Worm (Caenorhabditis elegans): ENCODE measurements around the gene nhr-262.
"Not testable (repeated sequence)": the region's sequence is repeated elsewhere in the genome, so short reads cannot be mapped to it uniquely, and the experiment has no call there.

nhr-262 gene

DNA sequence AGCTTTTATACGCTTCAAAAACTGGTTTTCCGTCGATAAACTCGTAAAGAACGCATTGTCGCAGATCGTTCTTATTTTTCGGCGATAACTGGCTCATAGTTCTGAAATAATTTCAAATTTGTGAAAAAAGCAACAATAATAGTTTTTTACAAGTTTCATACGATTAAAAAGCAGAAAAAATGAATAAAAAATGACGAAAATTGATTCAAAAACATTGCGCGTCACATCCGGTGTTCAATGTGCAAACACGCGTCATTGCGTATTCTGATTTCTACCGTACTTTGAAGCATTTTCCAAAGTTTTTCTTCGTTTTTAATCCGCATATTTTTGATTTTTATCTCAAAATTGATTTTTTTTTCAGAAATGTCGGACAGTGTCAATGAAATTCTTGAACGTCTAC, 13.7 kb downstream of the nhr-262 start, which contains the start of the genes fbxa-206 and Y102A5C.2:
fbxa-206 (minus strand) TSS at position 101 of the 400 bp plus-strand sequence.
Y102A5C.2 (plus strand) TSS at position 354 of the 400 bp plus-strand sequence.
- TF ChIP-seq hnd-1 (tag; optimal IDR thresholded peaks at IDR 0.05): no peak
- no peak for TF ChIP-seq hmg-4 (GFP tag; optimal IDR thresholded peaks at IDR 0.05)
- TF ChIP-seq flt-1 (GFP tag; IDR thresholded peaks at IDR 0.05): no peak
- no peak for TF ChIP-seq ama-1 (optimal IDR thresholded peaks at IDR 0.05)
- no peak for TF ChIP-seq pes-1 (GFP tag; IDR thresholded peaks at IDR 0.05)
- no peak for TF ChIP-seq F13C5.2 (tag; optimal IDR thresholded peaks at IDR 0.05)
- no peak for TF ChIP-seq B0310.2 (tag; optimal IDR thresholded peaks at IDR 0.05)
- no peak for TF ChIP-seq aly-1 (tag; optimal IDR thresholded peaks at IDR 0.05)
- no peak for TF ChIP-seq tbx-11 (GFP tag; IDR thresholded peaks at IDR 0.05)
- TF ChIP-seq ets-7 (tag; optimal IDR thresholded peaks at IDR 0.05): no peak
- TF ChIP-seq ceh-13 (GFP tag; optimal IDR thresholded peaks at IDR 0.05): no peak
- TF ChIP-seq scrt-1 (GFP tag; IDR thresholded peaks at IDR 0.05): no peak
- no peak for TF ChIP-seq tra-4 (tag; optimal IDR thresholded peaks at IDR 0.05)
- TF ChIP-seq ceh-36 (tag; optimal IDR thresholded peaks at IDR 0.05): no peak
- no peak for TF ChIP-seq hmbx-1 (tag; optimal IDR thresholded peaks at IDR 0.05)

DNA sequence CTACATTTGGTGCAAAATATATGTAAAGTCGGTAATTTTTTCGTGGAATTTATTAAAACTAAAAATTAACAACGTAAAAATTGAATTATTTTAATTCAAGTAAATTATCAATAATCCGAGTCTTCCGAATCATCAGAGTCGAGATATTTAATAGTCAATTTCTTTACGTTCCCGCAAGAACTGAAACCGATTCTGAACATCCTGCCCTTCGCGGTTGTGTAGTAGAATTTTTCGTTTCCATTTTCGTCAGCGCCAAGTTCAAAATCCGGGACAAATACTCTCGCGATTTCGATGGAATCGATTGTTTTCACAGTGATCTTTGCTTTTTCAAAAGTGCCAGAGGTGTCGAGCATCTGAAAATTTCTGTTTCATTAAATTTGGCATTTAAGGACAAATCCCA, 15.0 kb downstream of the nhr-262 start:
- TF ChIP-seq tbx-11 (GFP tag; IDR thresholded peaks at IDR 0.05): no peak
- no peak for TF ChIP-seq sea-1 (GFP tag; conservative IDR thresholded peaks at IDR 0.05)
- no peak for TF ChIP-seq hnd-1 (tag; optimal IDR thresholded peaks at IDR 0.05)
- TF ChIP-seq ceh-36 (tag; optimal IDR thresholded peaks at IDR 0.05): no peak
- no peak for TF ChIP-seq aly-1 (tag; optimal IDR thresholded peaks at IDR 0.05)
- no peak for TF ChIP-seq ets-7 (tag; optimal IDR thresholded peaks at IDR 0.05)
- TF ChIP-seq hmbx-1 (tag; optimal IDR thresholded peaks at IDR 0.05): no peak
- TF ChIP-seq ceh-13 (GFP tag; optimal IDR thresholded peaks at IDR 0.05): no peak
- TF ChIP-seq tbx-37 (GFP tag; conservative IDR thresholded peaks at IDR 0.05): no peak
- no peak for TF ChIP-seq B0310.2 (tag; optimal IDR thresholded peaks at IDR 0.05)
- no peak for TF ChIP-seq ama-1 (optimal IDR thresholded peaks at IDR 0.05)
- TF ChIP-seq pes-1 (GFP tag; IDR thresholded peaks at IDR 0.05): no peak
- TF ChIP-seq hmg-4 (GFP tag; optimal IDR thresholded peaks at IDR 0.05): no peak
- no peak for TF ChIP-seq flt-1 (GFP tag; IDR thresholded peaks at IDR 0.05)
- TF ChIP-seq F13C5.2 (tag; optimal IDR thresholded peaks at IDR 0.05): no peak
- no peak for TF ChIP-seq tra-4 (tag; optimal IDR thresholded peaks at IDR 0.05)
- no peak for TF ChIP-seq scrt-1 (GFP tag; IDR thresholded peaks at IDR 0.05)

DNA sequence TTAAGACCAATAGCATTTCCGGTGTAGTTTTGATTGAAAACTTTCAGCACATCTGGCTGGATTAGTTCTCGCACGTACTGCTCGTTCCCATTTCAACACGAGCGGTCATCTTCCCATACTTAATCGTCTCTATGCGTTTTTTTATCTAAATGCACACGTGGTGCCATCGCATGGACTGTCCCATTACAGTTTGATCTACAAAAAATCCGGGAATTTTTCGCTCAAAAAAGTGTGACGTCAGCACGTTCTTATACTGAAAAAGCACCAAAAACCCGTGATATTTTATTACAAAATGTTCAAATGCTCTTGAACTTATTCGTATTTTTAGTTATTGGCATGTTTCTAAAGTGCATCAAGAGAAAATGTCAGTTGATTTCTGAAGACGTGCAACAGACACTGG, 17.2 kb downstream of the nhr-262 start, which contains the start of gene Y102A5C.4:
Y102A5C.4 (plus strand) TSS at position 301 of the 400 bp plus-strand sequence.
- TF ChIP-seq hmg-4 (GFP tag; optimal IDR thresholded peaks at IDR 0.05) (no peak), hmbx-1 (tag; optimal IDR thresholded peaks at IDR 0.05) (no peak), ceh-13 (GFP tag; optimal IDR thresholded peaks at IDR 0.05) (no peak), sea-1 (GFP tag; conservative IDR thresholded peaks at IDR 0.05) (no peak), aly-1 (tag; optimal IDR thresholded peaks at IDR 0.05) (no peak), flt-1 (GFP tag; IDR thresholded peaks at IDR 0.05) (no peak), scrt-1 (GFP tag; IDR thresholded peaks at IDR 0.05) (no peak), F13C5.2 (tag; optimal IDR thresholded peaks at IDR 0.05) (no peak), tra-4 (tag; optimal IDR thresholded peaks at IDR 0.05) (no peak), ets-7 (tag; optimal IDR thresholded peaks at IDR 0.05) (no peak), hnd-1 (tag; optimal IDR thresholded peaks at IDR 0.05) (no peak), tbx-37 (GFP tag; conservative IDR thresholded peaks at IDR 0.05) (no peak), tbx-11 (GFP tag; IDR thresholded peaks at IDR 0.05) (no peak), B0310.2 (tag; optimal IDR thresholded peaks at IDR 0.05) (no peak), ceh-36 (tag; optimal IDR thresholded peaks at IDR 0.05) (no peak), ama-1 (optimal IDR thresholded peaks at IDR 0.05) (no peak)

DNA sequence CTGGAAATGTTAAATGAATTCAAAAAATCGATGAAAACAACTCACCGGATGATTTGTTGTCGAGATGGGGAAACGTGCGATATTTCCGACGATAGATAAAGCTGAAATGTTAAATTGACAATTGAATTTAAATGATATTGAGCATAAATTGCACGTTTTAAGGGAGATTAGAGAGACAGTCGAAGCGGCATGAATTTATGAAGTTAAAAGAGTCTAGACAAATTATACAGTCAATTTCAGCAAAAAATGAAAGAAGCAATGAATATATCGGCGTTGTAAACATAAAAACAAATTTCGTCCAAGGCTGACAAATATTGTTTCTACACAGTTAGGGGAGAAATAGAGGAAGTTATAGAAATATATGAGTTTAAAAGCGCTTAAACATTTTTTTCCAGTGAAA, 22.6 kb downstream of the nhr-262 start, which contains the start of gene Y102A5C.36:
Y102A5C.36 (minus strand) TSS at position 101 of the 400 bp plus-strand sequence.
- TF ChIP-seq aly-1 (tag; optimal IDR thresholded peaks at IDR 0.05) (no peak), ceh-36 (tag; optimal IDR thresholded peaks at IDR 0.05) (no peak), pes-1 (GFP tag; IDR thresholded peaks at IDR 0.05) (no peak), tbx-11 (GFP tag; IDR thresholded peaks at IDR 0.05) (no peak), B0310.2 (tag; optimal IDR thresholded peaks at IDR 0.05) (no peak), ets-7 (tag; optimal IDR thresholded peaks at IDR 0.05) (no peak), tbx-37 (GFP tag; conservative IDR thresholded peaks at IDR 0.05) (no peak), ceh-13 (GFP tag; optimal IDR thresholded peaks at IDR 0.05) (no peak), flt-1 (GFP tag; IDR thresholded peaks at IDR 0.05) (no peak), hmbx-1 (tag; optimal IDR thresholded peaks at IDR 0.05) (no peak), hmg-4 (GFP tag; optimal IDR thresholded peaks at IDR 0.05) (no peak), sea-1 (GFP tag; conservative IDR thresholded peaks at IDR 0.05) (no peak), tra-4 (tag; optimal IDR thresholded peaks at IDR 0.05) (no peak), ama-1 (optimal IDR thresholded peaks at IDR 0.05) (no peak), F13C5.2 (tag; optimal IDR thresholded peaks at IDR 0.05) (no peak)

DNA sequence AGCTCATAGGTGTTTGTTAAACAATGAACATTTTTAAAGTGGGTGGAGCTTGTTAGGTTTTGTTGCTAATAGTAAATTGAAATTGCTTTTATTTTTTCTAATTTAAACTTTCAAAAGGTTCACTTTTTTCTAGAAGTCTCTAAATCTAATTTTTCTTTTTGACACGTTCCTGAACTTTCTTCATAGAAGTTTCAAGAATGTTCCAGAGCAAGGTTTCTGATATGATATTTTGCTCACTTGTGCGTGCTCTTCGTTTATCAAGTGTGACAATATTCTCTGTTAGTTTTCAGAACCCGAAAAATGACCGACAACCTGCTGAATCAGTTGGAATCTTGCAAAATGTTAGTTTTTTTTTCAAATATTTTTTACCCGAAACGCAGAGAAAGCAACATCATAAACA, 34.0 kb downstream of the nhr-262 start, which contains the start of gene fbxa-148:
fbxa-148 (plus strand) TSS at position 301 of the 400 bp plus-strand sequence.
- TF ChIP-seq tbx-37 (GFP tag; conservative IDR thresholded peaks at IDR 0.05); aly-1 (tag; optimal IDR thresholded peaks at IDR 0.05); hnd-1 (tag; optimal IDR thresholded peaks at IDR 0.05): not testable (repeated sequence)

DNA sequence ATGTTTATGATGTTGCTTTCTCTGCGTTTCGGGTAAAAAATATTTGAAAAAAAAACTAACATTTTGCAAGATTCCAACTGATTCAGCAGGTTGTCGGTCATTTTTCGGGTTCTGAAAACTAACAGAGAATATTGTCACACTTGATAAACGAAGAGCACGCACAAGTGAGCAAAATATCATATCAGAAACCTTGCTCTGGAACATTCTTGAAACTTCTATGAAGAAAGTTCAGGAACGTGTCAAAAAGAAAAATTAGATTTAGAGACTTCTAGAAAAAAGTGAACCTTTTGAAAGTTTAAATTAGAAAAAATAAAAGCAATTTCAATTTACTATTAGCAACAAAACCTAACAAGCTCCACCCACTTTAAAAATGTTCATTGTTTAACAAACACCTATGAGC, 43.3 kb downstream of the nhr-262 start, which contains the start of gene fbxa-112:
fbxa-112 (minus strand) TSS at position 101 of the 400 bp plus-strand sequence.
- TF ChIP-seq pes-1 (GFP tag; IDR thresholded peaks at IDR 0.05); ama-1 (optimal IDR thresholded peaks at IDR 0.05); hmbx-1 (tag; optimal IDR thresholded peaks at IDR 0.05): not testable (repeated sequence)

DNA sequence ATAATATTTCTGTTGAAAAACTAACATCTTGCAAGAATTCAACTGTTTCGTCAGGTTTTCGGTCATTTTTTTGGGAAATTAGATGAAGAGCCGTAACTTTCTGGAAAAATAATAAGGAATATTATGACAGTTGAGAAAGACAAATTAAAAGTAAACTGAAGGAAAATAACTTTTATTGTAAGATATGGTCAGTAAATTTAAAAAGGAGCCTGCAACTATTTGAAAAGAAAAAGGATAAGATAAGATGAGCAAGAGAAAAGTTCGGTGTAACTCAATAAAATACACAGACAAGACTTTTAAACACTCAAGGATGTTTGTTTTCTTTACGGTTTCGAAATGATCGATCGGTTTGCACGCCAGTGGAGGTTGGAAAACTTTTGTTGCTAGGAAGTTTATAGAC, 44.9 kb downstream of the nhr-262 start, which contains the start of gene fbxa-111:
fbxa-111 (minus strand) TSS at position 101 of the 400 bp plus-strand sequence.
- TF ChIP-seq hmbx-1 (tag; optimal IDR thresholded peaks at IDR 0.05); aly-1 (tag; optimal IDR thresholded peaks at IDR 0.05); sea-1 (GFP tag; conservative IDR thresholded peaks at IDR 0.05): not testable (repeated sequence)

All from whole organism, early embryonic.